Fruit fly (Drosophila melanogaster): ENCODE data around the gene CHKov1.

- no peak for TF ChIP-seq CTCF (optimal IDR thresholded peaks at IDR 0.05)
- no peak for TF ChIP-seq CG8478 (optimal IDR thresholded peaks at IDR 0.05)
Observed at dm6 chr3R:25339952-25340351, 10.8 kb upstream of the CHKov1 start, which contains the start of gene rha.
